Fruit fly (Drosophila melanogaster) whole organism, embryonic: ENCODE results near the gene CG13622.

Experiments used
- NfI ChIP-seq: fragments of 200-800 bp; sonication (Bioruptor generic); optimal IDR thresholded peaks from 3 replicates; lab custom pipeline; 2018; ENCODE audit warnings: missing biosample characterization, mild to moderate bottlenecking, missing genetic modification characterization, moderate library complexity
- cato ChIP-seq: fragments of 200-800 bp; sonication (Bioruptor generic); optimal IDR thresholded peaks from 2 replicates; lab custom pipeline; 2016; ENCODE audit warnings: missing biosample characterization, missing genetic modification characterization, borderline replicate concordance
- wdn ChIP-seq: fragments of 200-800 bp; sonication (Bioruptor generic); IDR thresholded peaks from 2 replicates; pipeline ENCODE4 v1.3.6; 2022; ENCODE audit warnings: missing biosample characterization, missing genetic modification characterization

dm6 chr3R:24571386-24572124 lies 48.1 kb upstream of the CG13622 start:
- TF ChIP-seq NfI (GFP tag; lab: Kevin White, UChicago) = no peak
- TF ChIP-seq cato = no peak
- no peak for TF ChIP-seq wdn (GFP tag; lab: Robert Waterston, UW)
